Worm (Caenorhabditis elegans) whole organism, L4/young adult: ENCODE measurements around the gene hpo-28.

ENCODE experiments used
- W03F9.2 ChIP-seq: fragments of 150-350 bp; optimal IDR thresholded peaks from 2 replicates; lab custom pipeline; 2014; ENCODE audit warnings: missing biosample characterization, missing genetic modification characterization
- him-1 ChIP-seq: sonication (generic microtip); optimal IDR thresholded peaks from 2 replicates; lab custom pipeline; 2016; ENCODE audit warnings: missing genotype, missing genetic modification reagents, missing genetic modification characterization, missing compliant biosample characterization

ce11 chrIII:5692690-5693089 is 16.4 kb downstream of the hpo-28 start, which contains the start of the genes abi-1 and arle-14:
- TF ChIP-seq him-1 = no peak
- TF ChIP-seq W03F9.2 = peak; percentile 2
